Fruit fly (Drosophila melanogaster): ENCODE data around the gene Pgant4.
A peak's percentile ranks its signal among the peaks of the same experiment; 100 is the strongest.

Pgant4 gene

dm6 chr2L:3444789-3445188 lies 27.6 kb upstream of the Pgant4 start (continued):
- peak; percentile 6 for TF ChIP-seq nom (GFP tag; optimal IDR thresholded peaks at IDR 0.05)
- no peak for TF ChIP-seq CrebB (tag; optimal IDR thresholded peaks at IDR 0.05)
- no peak for TF ChIP-seq CG11723 (GFP tag; optimal IDR thresholded peaks at IDR 0.05)
- TF ChIP-seq Rx (GFP tag; IDR thresholded peaks at IDR 0.05), result no peak
- peak; percentile 28; the same call in 1 of the 2 replicates for TF ChIP-seq Atf6 (GFP tag; IDR thresholded peaks at IDR 0.05)
- TF ChIP-seq Side (GFP tag; optimal IDR thresholded peaks at IDR 0.05), result peak; percentile 2
- TF ChIP-seq CG6689 (GFP tag; IDR thresholded peaks at IDR 0.05), result peak; percentile 48
- TF ChIP-seq CG31441 (GFP tag; IDR thresholded peaks at IDR 0.05), result 0 out of 2 replicates have a peak, but pooled peaks have one; percentile 23
- peak; percentile 11; the same call in 1 of the 2 replicates for TF ChIP-seq CG9215 (GFP tag; IDR thresholded peaks at IDR 0.05)
- TF ChIP-seq salm (tag; optimal IDR thresholded peaks at IDR 0.05), result no peak
- no peak for TF ChIP-seq CG18011 (GFP tag; optimal IDR thresholded peaks at IDR 0.05)
- no peak for TF ChIP-seq sima (GFP tag; optimal IDR thresholded peaks at IDR 0.05)
- TF ChIP-seq CG9437 (GFP tag; optimal IDR thresholded peaks at IDR 0.05), result peak; percentile 18
- TF ChIP-seq fu2 (GFP tag; optimal IDR thresholded peaks at IDR 0.05), result peak; percentile 17
- no peak for TF ChIP-seq ro (GFP tag; IDR thresholded peaks at IDR 0.05)
- no peak for TF ChIP-seq Bgb (GFP tag; IDR thresholded peaks at IDR 0.05; ENCODE audit: partially characterized antibody)
- no peak for TF ChIP-seq CG4707 (GFP tag; optimal IDR thresholded peaks at IDR 0.05)
- TF ChIP-seq CG1024 (GFP tag; IDR thresholded peaks at IDR 0.05), result 0 out of 2 replicates have a peak, but pooled peaks have one; percentile 36
- no peak for TF ChIP-seq mirr (GFP tag; optimal IDR thresholded peaks at IDR 0.05)
- peak; percentile 36 for TF ChIP-seq CG2712 (tag; optimal IDR thresholded peaks at IDR 0.05)
- no peak for TF ChIP-seq Hmx (GFP tag; optimal IDR thresholded peaks at IDR 0.05)
- no peak for TF ChIP-seq CG4328 (GFP tag; optimal IDR thresholded peaks at IDR 0.05)
- TF ChIP-seq nerfin-2 (GFP tag; IDR thresholded peaks at IDR 0.05; ENCODE audit: partially characterized antibody), result no peak
- no peak for TF ChIP-seq Tbp (GFP tag; optimal IDR thresholded peaks at IDR 0.05)
- TF ChIP-seq slou (GFP tag; optimal IDR thresholded peaks at IDR 0.05), result no peak
- TF ChIP-seq MESR4 (GFP tag; optimal IDR thresholded peaks at IDR 0.05), result no peak
- no peak for TF ChIP-seq CG17612 (GFP tag; IDR thresholded peaks at IDR 0.05)

dm6 chr2L:3445655-3446054 lies 26.7 kb upstream of the Pgant4 start, which contains the start of gene CG2772:
Gene CG2772, plus strand, starts transcription at chr2L:3445992.
- TF ChIP-seq exex (tag; optimal IDR thresholded peaks at IDR 0.05) (peak; percentile 90), sug (tag; optimal IDR thresholded peaks at IDR 0.05) (peak; percentile 85), CG34376 (GFP tag; optimal IDR thresholded peaks at IDR 0.05) (peak; percentile 71), Doc2 (GFP tag; IDR thresholded peaks at IDR 0.05) (no peak), CG9876 (GFP tag; optimal IDR thresholded peaks at IDR 0.05) (no peak), CG2875 (GFP tag; optimal IDR thresholded peaks at IDR 0.05) (no peak)

dm6 chr2L:3449555-3450320 lies 22.7 kb upstream of the Pgant4 start, which contains the start of gene Snx1:
Gene Snx1, plus strand, starts transcription at chr2L:3449683.
- TF ChIP-seq pros (GFP tag; optimal IDR thresholded peaks at IDR 0.05), result no peak
- TF ChIP-seq Dp (GFP tag; optimal IDR thresholded peaks at IDR 0.05), result peak; percentile 60
- TF ChIP-seq ftz-f1 (GFP tag; optimal IDR thresholded peaks at IDR 0.05), result peak; percentile 60
- no peak for TF ChIP-seq oc (tag; optimal IDR thresholded peaks at IDR 0.05)
- TF ChIP-seq CG4617 (GFP tag; optimal IDR thresholded peaks at IDR 0.05; ENCODE audit: borderline replicate concordance), result peak; percentile 35
- TF ChIP-seq danr (GFP tag; IDR thresholded peaks at IDR 0.05), result no peak
- TF ChIP-seq onecut (GFP tag; IDR thresholded peaks at IDR 0.05), result 0 out of 2 replicates have a peak, but pooled peaks have one; percentile 4
- TF ChIP-seq Hr78 (GFP tag; optimal IDR thresholded peaks at IDR 0.05), result no peak
- TF ChIP-seq CG34224 (GFP tag; IDR thresholded peaks at IDR 0.05; ENCODE audit: partially characterized antibody), result peak; percentile 20; the same call in 1 of the 3 replicates
- peak; percentile 51 for TF ChIP-seq YL-1 (GFP tag; optimal IDR thresholded peaks at IDR 0.05)
- TF ChIP-seq CG14050 (GFP tag; IDR thresholded peaks at IDR 0.05), result no peak
- TF ChIP-seq sug (tag; optimal IDR thresholded peaks at IDR 0.05), result peak; percentile 97
- TF ChIP-seq fru (optimal IDR thresholded peaks at IDR 0.05), result no peak
- TF ChIP-seq CG12155 (GFP tag; optimal IDR thresholded peaks at IDR 0.05), result peak; percentile 18
- TF ChIP-seq CG5245 (GFP tag; optimal IDR thresholded peaks at IDR 0.05), result no peak
- no peak; the same call in 1 of the 2 replicates for TF ChIP-seq amos (GFP tag; IDR thresholded peaks at IDR 0.05; ENCODE audit: partially characterized antibody)
